Fruit fly (Drosophila melanogaster): ENCODE measurements around the gene CG10041.
A peak's percentile ranks its signal among the peaks of the same experiment; 100 is the strongest.

Gene CG10041

dm6 chr3R:12352003-12352402, at the start of gene CG10041:
Gene CG10041 (minus strand): TSS chr3R:12352103.
- TF ChIP-seq rn (GFP tag; IDR thresholded peaks at IDR 0.05) (no peak), CG34367 (tag; optimal IDR thresholded peaks at IDR 0.05) (no peak), CG12605 (GFP tag; IDR thresholded peaks at IDR 0.05) (no peak), gl (tag; optimal IDR thresholded peaks at IDR 0.05) (no peak), CG8301 (tag; optimal IDR thresholded peaks at IDR 0.05) (no peak), CG15710 (tag; optimal IDR thresholded peaks at IDR 0.05) (no peak), EcR (GFP tag; optimal IDR thresholded peaks at IDR 0.05) (no peak), fd96Ca (GFP tag; IDR thresholded peaks at IDR 0.05) (no peak), Ets98B (GFP tag; IDR thresholded peaks at IDR 0.05) (no peak), D1 (tag; optimal IDR thresholded peaks at IDR 0.05) (no peak), Snoo (tag; optimal IDR thresholded peaks at IDR 0.05) (no peak), CG9948 (tag; optimal IDR thresholded peaks at IDR 0.05) (no peak), CG8159 (tag; optimal IDR thresholded peaks at IDR 0.05) (no peak), CG32121 (GFP tag; IDR thresholded peaks at IDR 0.05) (no peak), Pif1A (GFP tag; optimal IDR thresholded peaks at IDR 0.05) (no peak)

DNA sequence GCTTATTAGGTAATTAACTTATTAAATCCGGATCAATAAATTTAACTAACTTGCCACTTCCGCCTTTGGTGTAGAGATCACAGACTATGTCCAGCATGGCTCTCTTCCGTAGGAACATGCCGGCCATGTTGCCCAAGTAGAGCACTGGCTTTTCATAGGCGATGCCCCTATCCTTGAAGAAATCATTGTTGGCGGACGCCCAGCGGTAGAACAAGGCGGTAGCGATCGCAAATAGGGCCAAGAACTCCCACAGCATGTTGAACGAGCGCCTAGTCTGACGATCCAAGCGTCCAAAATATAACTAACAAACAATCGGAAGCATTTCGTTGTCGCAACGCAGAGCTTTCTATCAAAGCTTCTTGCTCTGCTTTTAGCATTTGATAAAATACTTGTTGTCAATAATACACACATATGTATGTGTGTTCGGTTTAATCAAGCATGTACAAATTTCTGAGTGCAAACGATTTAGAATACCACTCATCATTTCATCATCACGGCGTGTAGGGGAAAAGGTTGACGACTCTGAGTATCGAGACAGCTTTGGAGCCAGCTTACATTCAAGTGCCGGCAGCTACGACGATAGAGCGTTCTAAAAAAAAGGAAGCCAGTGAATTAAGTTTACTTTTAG, 46.8 kb upstream of the CG10041 start, which contains the start of gene Cyp9f3:
Gene Cyp9f3 (minus strand): TSS at position 310 of the 628 bp plus-strand sequence.
- no peak for TF ChIP-seq rn (GFP tag; IDR thresholded peaks at IDR 0.05)
- TF ChIP-seq CG13204 (GFP tag; optimal IDR thresholded peaks at IDR 0.05): no peak
- no peak for TF ChIP-seq D1 (tag; optimal IDR thresholded peaks at IDR 0.05)
- no peak for TF ChIP-seq CG34367 (tag; optimal IDR thresholded peaks at IDR 0.05)
- TF ChIP-seq CG10348 (GFP tag; IDR thresholded peaks at IDR 0.05): no peak
- no peak for TF ChIP-seq fd96Ca (GFP tag; IDR thresholded peaks at IDR 0.05)
- no peak for TF ChIP-seq CG15710 (tag; optimal IDR thresholded peaks at IDR 0.05)
- TF ChIP-seq Pif1B (GFP tag; optimal IDR thresholded peaks at IDR 0.05): no peak
- TF ChIP-seq CG12605 (GFP tag; IDR thresholded peaks at IDR 0.05): no peak
- no peak for TF ChIP-seq CG14655 (GFP tag; optimal IDR thresholded peaks at IDR 0.05)

dm6 chr3R:12398054-12398453, 46.2 kb upstream of the CG10041 start:
- TF ChIP-seq Pif1B (GFP tag; optimal IDR thresholded peaks at IDR 0.05) (no peak), CG9948 (tag; optimal IDR thresholded peaks at IDR 0.05) (no peak), CG4496 (GFP tag; IDR thresholded peaks at IDR 0.05) (no peak), gl (tag; optimal IDR thresholded peaks at IDR 0.05) (no peak), D1 (tag; optimal IDR thresholded peaks at IDR 0.05) (no peak), CG17806 (tag; optimal IDR thresholded peaks at IDR 0.05) (no peak), rn (GFP tag; IDR thresholded peaks at IDR 0.05) (no peak), fd96Ca (GFP tag; IDR thresholded peaks at IDR 0.05) (no peak), CG32121 (GFP tag; IDR thresholded peaks at IDR 0.05) (no peak), CG10348 (GFP tag; IDR thresholded peaks at IDR 0.05) (no peak), CG34367 (tag; optimal IDR thresholded peaks at IDR 0.05) (no peak), Snoo (tag; optimal IDR thresholded peaks at IDR 0.05) (no peak)

DNA sequence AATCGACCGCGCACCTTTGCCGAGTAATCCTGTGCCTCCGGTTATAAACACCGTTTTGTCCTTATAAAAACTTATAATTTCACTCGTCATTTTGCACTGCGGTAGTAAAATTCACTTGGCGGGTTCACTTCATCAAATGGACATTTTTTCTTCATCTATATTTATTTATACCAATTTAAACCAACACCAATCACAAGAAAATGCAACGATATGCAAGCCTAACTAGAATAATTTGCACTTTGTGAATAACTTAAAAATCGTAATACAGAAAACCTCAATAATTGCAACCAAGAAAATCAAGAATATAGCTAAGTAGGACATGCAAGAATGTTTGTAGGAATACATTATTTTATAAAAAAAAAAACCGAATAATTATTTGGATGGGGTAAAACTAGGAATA, 44.0 kb upstream of the CG10041 start, which contains the start of the genes CG10096 and CG10097:
Gene CG10096 (minus strand): TSS at position 101 of the 400 bp plus-strand sequence.
Gene CG10097 (minus strand): TSS at position 101 of the 400 bp plus-strand sequence.
- no peak for TF ChIP-seq gl (tag; optimal IDR thresholded peaks at IDR 0.05)
- no peak for TF ChIP-seq D1 (tag; optimal IDR thresholded peaks at IDR 0.05)

DNA sequence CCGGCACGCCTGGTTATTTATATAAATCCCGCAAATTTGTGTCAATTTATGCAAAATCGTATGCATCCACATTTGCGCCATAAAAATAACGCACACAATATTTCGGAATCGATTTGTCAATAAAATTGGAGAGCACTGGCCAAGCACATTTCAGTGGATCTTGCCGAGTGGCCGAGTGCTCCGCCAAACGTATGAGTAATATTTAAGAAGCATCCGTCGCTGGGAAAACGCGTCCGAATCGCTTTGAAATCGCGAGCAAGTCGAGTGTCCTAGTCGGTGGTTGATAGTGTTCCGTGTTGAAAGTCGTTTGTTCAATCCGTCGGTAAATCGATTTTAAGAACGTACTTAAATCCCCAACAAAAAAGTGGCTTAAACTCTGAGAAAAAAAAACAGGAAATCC, 35.1 kb upstream of the CG10041 start, which contains the start of gene CG33098:
Gene CG33098 (plus strand): TSS at position 224 of the 400 bp plus-strand sequence.
- TF ChIP-seq gl (tag; optimal IDR thresholded peaks at IDR 0.05) (no peak), CG8159 (tag; optimal IDR thresholded peaks at IDR 0.05) (no peak)

DNA sequence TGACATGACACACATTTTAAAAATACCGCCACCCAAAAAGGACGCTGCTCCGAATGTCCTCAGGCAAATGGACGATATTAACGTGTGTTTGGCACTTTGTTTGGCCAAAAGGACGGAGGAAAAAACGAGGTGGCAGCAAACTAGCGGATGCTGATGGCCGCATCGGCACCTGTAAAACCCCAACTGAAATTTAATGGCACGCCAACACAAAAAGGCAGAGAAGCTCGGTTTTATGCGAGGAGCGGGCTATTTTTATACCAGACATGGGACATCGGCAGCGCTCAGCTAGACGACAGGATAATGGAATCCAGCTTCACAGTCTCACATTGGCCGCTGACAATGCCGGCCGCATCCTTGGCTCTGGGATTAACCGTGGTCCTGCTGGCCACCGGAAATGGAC, 34.0 kb upstream of the CG10041 start, which contains the start of gene Sol1:
Gene Sol1 (plus strand): TSS at position 301 of the 400 bp plus-strand sequence.
- no peak for TF ChIP-seq CG9948 (tag; optimal IDR thresholded peaks at IDR 0.05)
- no peak for TF ChIP-seq fd96Ca (GFP tag; IDR thresholded peaks at IDR 0.05)
- no peak for TF ChIP-seq CG32121 (GFP tag; IDR thresholded peaks at IDR 0.05)
- no peak for TF ChIP-seq Pif1A (GFP tag; optimal IDR thresholded peaks at IDR 0.05)
- TF ChIP-seq EcR (GFP tag; optimal IDR thresholded peaks at IDR 0.05): no peak
- no peak for TF ChIP-seq Pif1B (GFP tag; optimal IDR thresholded peaks at IDR 0.05)
- no peak for TF ChIP-seq CG8301 (tag; optimal IDR thresholded peaks at IDR 0.05)
- TF ChIP-seq gl (tag; optimal IDR thresholded peaks at IDR 0.05): no peak
- no peak for TF ChIP-seq Snoo (tag; optimal IDR thresholded peaks at IDR 0.05)
- TF ChIP-seq CG10348 (GFP tag; IDR thresholded peaks at IDR 0.05): no peak
- TF ChIP-seq CG34367 (tag; optimal IDR thresholded peaks at IDR 0.05): no peak
- TF ChIP-seq D1 (tag; optimal IDR thresholded peaks at IDR 0.05): no peak
- TF ChIP-seq CG12605 (GFP tag; IDR thresholded peaks at IDR 0.05): no peak
- TF ChIP-seq CG13204 (GFP tag; optimal IDR thresholded peaks at IDR 0.05): no peak
- TF ChIP-seq Ets98B (GFP tag; IDR thresholded peaks at IDR 0.05): no peak
- no peak for TF ChIP-seq rn (GFP tag; IDR thresholded peaks at IDR 0.05)
- no peak for TF ChIP-seq CG14655 (GFP tag; optimal IDR thresholded peaks at IDR 0.05)
- no peak for TF ChIP-seq CG15710 (tag; optimal IDR thresholded peaks at IDR 0.05)

- TF ChIP-seq CG15710 (tag; optimal IDR thresholded peaks at IDR 0.05): no peak
- no peak for TF ChIP-seq CG9948 (tag; optimal IDR thresholded peaks at IDR 0.05)
- no peak for TF ChIP-seq CG34367 (tag; optimal IDR thresholded peaks at IDR 0.05)
- no peak for TF ChIP-seq Pif1B (GFP tag; optimal IDR thresholded peaks at IDR 0.05)
- peak; percentile 84 for TF ChIP-seq CG4496 (GFP tag; IDR thresholded peaks at IDR 0.05)
- TF ChIP-seq Snoo (tag; optimal IDR thresholded peaks at IDR 0.05): no peak
- no peak for TF ChIP-seq EcR (GFP tag; optimal IDR thresholded peaks at IDR 0.05)
- no peak for TF ChIP-seq CG8301 (tag; optimal IDR thresholded peaks at IDR 0.05)
- no peak for TF ChIP-seq CG12605 (GFP tag; IDR thresholded peaks at IDR 0.05)
- TF ChIP-seq gl (tag; optimal IDR thresholded peaks at IDR 0.05): no peak
- peak; percentile 12; the same call in 1 of the 2 replicates for TF ChIP-seq Ets98B (GFP tag; IDR thresholded peaks at IDR 0.05)
Measured at dm6 chr3R:12384274-12384673, 32.4 kb upstream of the CG10041 start.

Measured in whole organism, pupa.